Worm (Caenorhabditis elegans) whole organism, mixed stage, embryonic: ENCODE measurements around the gene Y43F8C.6.

Experiments used
- blmp-1 ChIP-seq: fragments of 150-350 bp; optimal IDR thresholded peaks from 2 replicates; lab custom pipeline; 2014; ENCODE audit warnings: missing biosample characterization, missing genetic modification characterization
- ces-1 ChIP-seq: fragments of 150-350 bp; optimal IDR thresholded peaks from 2 replicates; lab custom pipeline; 2014; ENCODE audit warnings: missing biosample characterization, missing genetic modification reagents, missing genetic modification characterization
- drap-1 ChIP-seq: fragments of 200-800 bp; sonication (Bioruptor generic); optimal IDR thresholded peaks from 3 replicates; lab custom pipeline; 2018; ENCODE audit warnings: mild to moderate bottlenecking, missing genetic modification characterization, missing compliant biosample characterization
- elt-1 ChIP-seq: sonication (generic microtip); optimal IDR thresholded peaks from 2 replicates; lab custom pipeline; 2017; ENCODE audit warnings: missing genetic modification characterization, mild to moderate bottlenecking, missing compliant biosample characterization, antibody characterized with exemption, moderate library complexity, borderline replicate concordance; ENCODE audit not compliant: insufficient read depth
- elt-3 ChIP-seq: fragments of 150-350 bp; optimal IDR thresholded peaks from 2 replicates; lab custom pipeline; 2014; ENCODE audit warnings: missing biosample characterization, missing genetic modification characterization
- ham-2 ChIP-seq: fragments of 200-800 bp; sonication (Bioruptor generic); optimal IDR thresholded peaks from 2 replicates; lab custom pipeline; 2018; ENCODE audit warnings: mild to moderate bottlenecking, missing genetic modification characterization, missing compliant biosample characterization
- lin-13 ChIP-seq: fragments of 150-350 bp; optimal IDR thresholded peaks from 2 replicates; lab custom pipeline; 2014; ENCODE audit warnings: missing biosample characterization, missing genetic modification characterization
- nhr-12 ChIP-seq: fragments of 150-350 bp; optimal IDR thresholded peaks from 2 replicates; lab custom pipeline; 2014; ENCODE audit warnings: missing biosample characterization, missing genetic modification characterization
- snpc-4 ChIP-seq: fragments of 150-350 bp; optimal IDR thresholded peaks from 2 replicates; lab custom pipeline; 2014; ENCODE audit warnings: missing biosample characterization, missing genetic modification characterization
- unc-39 ChIP-seq: fragments of 150-350 bp; optimal IDR thresholded peaks from 2 replicates; lab custom pipeline; 2014; ENCODE audit warnings: missing biosample characterization, missing genetic modification characterization
- unc-62 ChIP-seq: fragments of 150-350 bp; optimal IDR thresholded peaks from 2 replicates; lab custom pipeline; 2014; ENCODE audit warnings: missing biosample characterization, missing genetic modification reagents, missing genetic modification characterization
- ztf-11 ChIP-seq: fragments of 150-350 bp; optimal IDR thresholded peaks from 2 replicates; lab custom pipeline; 2014; ENCODE audit warnings: missing biosample characterization, missing genetic modification characterization

- TF ChIP-seq nhr-12 (no peak), snpc-4 (tag; lab: Kevin White, UChicago) (no peak), ces-1 (GFP tag; lab: Kevin White, UChicago) (no peak), blmp-1 (no peak), elt-1 (tag; lab: Kevin White, UChicago) (no peak), drap-1 (GFP tag; lab: Kevin White, UChicago) (no peak), unc-39 (tag; lab: Kevin White, UChicago) (no peak), ham-2 (GFP tag; lab: Kevin White, UChicago) (no peak), ztf-11 (tag; lab: Kevin White, UChicago) (no peak), lin-13 (tag; lab: Kevin White, UChicago) (no peak), elt-3 (tag; lab: Kevin White, UChicago) (no peak), unc-62 (GFP tag; lab: Kevin White, UChicago) (no peak)
Observed at ce11 chrV:19613161-19613560, 27.5 kb downstream of the Y43F8C.6 start, which contains the start of gene nlp-26.
